Fruit fly (Drosophila melanogaster): ENCODE data around the gene robo2.
A peak's percentile ranks its signal among the peaks of the same experiment; 100 is the strongest.

Gene robo2

DNA sequence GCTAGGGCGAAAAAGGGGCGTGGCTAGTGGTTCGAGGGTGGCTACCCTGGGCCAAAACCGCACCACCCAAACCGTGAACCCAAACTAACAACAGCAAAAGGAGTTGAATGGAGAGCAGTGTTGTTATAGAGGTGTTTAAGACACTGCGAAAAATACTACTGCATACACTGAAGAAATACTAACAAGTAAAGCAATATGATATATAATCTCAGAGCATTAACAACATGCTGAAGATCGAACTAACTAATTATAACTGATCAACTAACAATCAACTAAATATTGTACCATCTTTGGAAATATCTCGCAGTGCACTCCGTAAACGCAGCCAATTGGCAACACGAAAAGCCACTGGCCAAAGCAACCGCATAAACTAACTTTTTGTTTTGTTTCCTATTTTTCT, 26.6 kb downstream of the robo2 start:
- TF ChIP-seq sug (tag; optimal IDR thresholded peaks at IDR 0.05) = no peak
- no peak for TF ChIP-seq prd (optimal IDR thresholded peaks at IDR 0.05)
- peak; percentile 6; the same call in 1 of the 3 replicates for TF ChIP-seq prd (GFP tag; IDR thresholded peaks at IDR 0.05)
- no peak for TF ChIP-seq CG17568 (GFP tag; optimal IDR thresholded peaks at IDR 0.05)
- peak in 1 of 2 experiments; percentile 12 for TF ChIP-seq Hr51 (GFP tag; optimal IDR thresholded peaks at IDR 0.05)
- TF ChIP-seq CG7839 (tag; optimal IDR thresholded peaks at IDR 0.05) = peak; percentile 2
- TF ChIP-seq sens (GFP tag) = peak; percentile 10
- no peak for TF ChIP-seq Eip74EF (GFP tag; optimal IDR thresholded peaks at IDR 0.05)
- TF ChIP-seq CG18599 (GFP tag; optimal IDR thresholded peaks at IDR 0.05) = no peak
- peak; percentile 18 for TF ChIP-seq tin (GFP tag; optimal IDR thresholded peaks at IDR 0.05)
- TF ChIP-seq Sox102F (GFP tag; optimal IDR thresholded peaks at IDR 0.05) = peak; percentile 28
- TF ChIP-seq az2 (GFP tag; optimal IDR thresholded peaks at IDR 0.05) = peak; percentile 13
- peak; percentile 17 for TF ChIP-seq CoRest (tag; optimal IDR thresholded peaks at IDR 0.05)
- TF ChIP-seq nmo (GFP tag; optimal IDR thresholded peaks at IDR 0.05) = peak; percentile 17
- no peak for TF ChIP-seq crol (GFP tag; IDR thresholded peaks at IDR 0.05)
- TF ChIP-seq CG2712 (tag; optimal IDR thresholded peaks at IDR 0.05) = peak; percentile 24
- TF ChIP-seq CG6683 (GFP tag; optimal IDR thresholded peaks at IDR 0.05) = no peak
- TF ChIP-seq schlank (tag; optimal IDR thresholded peaks at IDR 0.05) = no peak
- peak; percentile 88 for TF ChIP-seq Ets65A (GFP tag)
- TF ChIP-seq dmrt99B (tag; optimal IDR thresholded peaks at IDR 0.05) = peak; percentile 40
- TF ChIP-seq dpn (GFP tag; optimal IDR thresholded peaks at IDR 0.05) = peak in 1 of 2 experiments; percentile 10
- 0 out of 3 replicates have a peak, but pooled peaks have one; percentile 13 for TF ChIP-seq row (GFP tag; IDR thresholded peaks at IDR 0.05)
- peak; percentile 57 for TF ChIP-seq Med (GFP tag)
- no peak for TF ChIP-seq CG12236 (GFP tag; optimal IDR thresholded peaks at IDR 0.05)
- peak; percentile 14 for TF ChIP-seq CG8388 (GFP tag; optimal IDR thresholded peaks at IDR 0.05)
- TF ChIP-seq sim (GFP tag; IDR thresholded peaks at IDR 0.05) = no peak
- no peak for TF ChIP-seq CG13775 (GFP tag; optimal IDR thresholded peaks at IDR 0.05)
- peak; percentile 37 for TF ChIP-seq CG11504 (tag; optimal IDR thresholded peaks at IDR 0.05)
- peak in 1 of 2 experiments; percentile 41 for TF ChIP-seq bsh (GFP tag; optimal IDR thresholded peaks at IDR 0.05)
- peak; percentile 28 for TF ChIP-seq CG10979 (tag; optimal IDR thresholded peaks at IDR 0.05)
- no peak for TF ChIP-seq CG7271 (tag; optimal IDR thresholded peaks at IDR 0.05)
- no peak for TF ChIP-seq CG42726 (GFP tag; IDR thresholded peaks at IDR 0.05; ENCODE audit: partially characterized antibody)
- 0 out of 2 replicates have a peak, but pooled peaks have one; percentile 27 for TF ChIP-seq Xrp1 (GFP tag; IDR thresholded peaks at IDR 0.05)
- peak; percentile 26; the same call in 1 of the 2 replicates for TF ChIP-seq E2f1 (GFP tag; IDR thresholded peaks at IDR 0.05)
- peak; percentile 36 for TF ChIP-seq CG1603 (tag; optimal IDR thresholded peaks at IDR 0.05)
- 0 out of 3 replicates have a peak, but pooled peaks have one; percentile 24 for TF ChIP-seq dysf (GFP tag; IDR thresholded peaks at IDR 0.05)
- no peak for TF ChIP-seq MBD-R2 (GFP tag; IDR thresholded peaks at IDR 0.05)
- peak; percentile 31; the same call in 1 of the 2 replicates for TF ChIP-seq CG31441 (GFP tag; IDR thresholded peaks at IDR 0.05)
- TF ChIP-seq HLH54F (GFP tag; optimal IDR thresholded peaks at IDR 0.05) = no peak
- no peak for TF ChIP-seq HLH4C (GFP tag; IDR thresholded peaks at IDR 0.05; ENCODE audit: partially characterized antibody)
- TF ChIP-seq Ravus (GFP tag; IDR thresholded peaks at IDR 0.05) = no peak
- no peak for TF ChIP-seq CG2678 (tag; optimal IDR thresholded peaks at IDR 0.05)
- TF ChIP-seq Drgx (GFP tag; IDR thresholded peaks at IDR 0.05) = 0 out of 2 replicates have a peak, but pooled peaks have one; percentile 26
- peak; percentile 10 for TF ChIP-seq dmrt11E (tag; optimal IDR thresholded peaks at IDR 0.05)
- no peak for TF ChIP-seq pros (GFP tag; optimal IDR thresholded peaks at IDR 0.05)
- no peak for TF ChIP-seq ase (GFP tag; IDR thresholded peaks at IDR 0.05)
- 0 out of 2 replicates have a peak, but pooled peaks have one; percentile 38 for TF ChIP-seq vvl (GFP tag; IDR thresholded peaks at IDR 0.05)
- peak; percentile 9 for TF ChIP-seq phol (tag; optimal IDR thresholded peaks at IDR 0.05)
- peak; percentile 30 for TF ChIP-seq CG30403 (GFP tag; optimal IDR thresholded peaks at IDR 0.05)
